Worm (Caenorhabditis elegans) whole organism, L4/young adult: ENCODE data around the gene ugt-53.

Experiments
- W03F9.2 ChIP-seq: fragments of 150-350 bp; optimal IDR thresholded peaks from 2 replicates; lab custom pipeline; 2014; ENCODE audit warnings: missing biosample characterization, missing genetic modification characterization
- dao-5 ChIP-seq: sonication (generic microtip); optimal IDR thresholded peaks from 2 replicates; lab custom pipeline; 2016; ENCODE audit warnings: missing genotype, missing genetic modification characterization, moderate library complexity, missing compliant biosample characterization
- him-1 ChIP-seq: sonication (generic microtip); optimal IDR thresholded peaks from 2 replicates; lab custom pipeline; 2016; ENCODE audit warnings: missing genotype, missing genetic modification reagents, missing genetic modification characterization, missing compliant biosample characterization

DNA sequence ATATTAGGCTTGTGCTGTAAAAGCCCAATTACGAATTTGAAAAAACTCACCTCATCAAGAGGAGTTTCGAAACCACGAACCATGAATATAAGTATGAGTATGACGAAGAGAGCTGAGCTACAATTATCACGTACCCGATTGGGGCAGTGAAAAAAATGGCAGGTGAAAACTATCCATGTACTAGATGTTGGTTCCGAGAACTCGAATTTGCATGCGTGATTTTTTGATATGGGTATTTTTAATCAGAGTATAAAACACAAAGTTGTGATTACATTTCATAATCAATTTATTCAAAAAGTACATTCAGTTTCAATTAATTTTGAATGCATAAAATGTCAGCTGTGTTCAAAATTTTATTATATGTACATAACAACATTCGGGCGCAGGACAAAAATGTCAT is 35.3 kb upstream of the ugt-53 start, which contains the start of gene F54E2.9:
- no peak for TF ChIP-seq dao-5
- no peak for TF ChIP-seq him-1 (tag; lab: Kevin White, UChicago)
- TF ChIP-seq W03F9.2 (tag; lab: Kevin White, UChicago): no peak
